Fruit fly (Drosophila melanogaster) whole organism, embryonic: ENCODE data around the gene Tsen34.
A peak's percentile ranks its signal among the peaks of the same experiment; 100 is the strongest.

ENCODE experiments used
- Asciz ChIP-seq: fragments of 200-800 bp; sonication (Bioruptor generic); optimal IDR thresholded peaks from 2 replicates; lab custom pipeline; 2017; ENCODE audit warnings: missing biosample characterization, mild to moderate bottlenecking, missing genetic modification characterization, missing genetic modification reagents
- CG10147 ChIP-seq: fragments of 200-800 bp; sonication (Bioruptor generic); optimal IDR thresholded peaks from 2 replicates; lab custom pipeline; 2019; ENCODE audit warnings: missing biosample characterization, mild to moderate bottlenecking, missing genetic modification characterization, moderate library complexity
- CG12299 ChIP-seq: fragments of 200-800 bp; sonication (Bioruptor generic); optimal IDR thresholded peaks from 2 replicates; lab custom pipeline; 2018; ENCODE audit warnings: missing biosample characterization, mild to moderate bottlenecking, missing genetic modification characterization
- CG12744 ChIP-seq: fragments of 200-800 bp; sonication (Bioruptor generic); optimal IDR thresholded peaks from 2 replicates; lab custom pipeline; 2016; ENCODE audit warnings: missing biosample characterization, missing genetic modification characterization
- CG13775 ChIP-seq: fragments of 200-800 bp; sonication (Bioruptor generic); optimal IDR thresholded peaks from 3 replicates; lab custom pipeline; 2017; ENCODE audit warnings: missing biosample characterization, mild to moderate bottlenecking, missing genetic modification characterization
- CG16813 ChIP-seq: fragments of 200-800 bp; sonication (Bioruptor generic); IDR thresholded peaks from 3 replicates; pipeline ENCODE4 v1.3.6; 2022; ENCODE audit warnings: missing biosample characterization, missing genetic modification characterization; ENCODE audit not compliant: partially characterized antibody
- CG17385 ChIP-seq: fragments of 200-800 bp; sonication (Bioruptor generic); optimal IDR thresholded peaks from 3 replicates; lab custom pipeline; 2018; ENCODE audit warnings: missing biosample characterization, mild to moderate bottlenecking, missing genetic modification characterization
- CG30431 ChIP-seq: fragments of 200-800 bp; sonication (Bioruptor generic); optimal IDR thresholded peaks from 2 replicates; lab custom pipeline; 2017; ENCODE audit warnings: missing biosample characterization, missing genetic modification characterization
- CG31388 ChIP-seq: fragments of 200-800 bp; sonication (Bioruptor generic); optimal IDR thresholded peaks from 2 replicates; lab custom pipeline; 2016; ENCODE audit warnings: missing biosample characterization, missing genetic modification characterization
- CG32772 ChIP-seq: fragments of 200-800 bp; sonication (Bioruptor generic); IDR thresholded peaks from 2 replicates; pipeline ENCODE4 v1.3.6; 2022; ENCODE audit warnings: missing biosample characterization, missing genetic modification characterization
- CG5180 ChIP-seq: fragments of 200-800 bp; sonication (Bioruptor generic); optimal IDR thresholded peaks from 3 replicates; lab custom pipeline; 2017; ENCODE audit warnings: missing biosample characterization, missing genetic modification characterization, mild to moderate bottlenecking, moderate library complexity, missing genetic modification reagents
- CG5245 ChIP-seq: fragments of 200-800 bp; sonication (Bioruptor generic); optimal IDR thresholded peaks from 3 replicates; lab custom pipeline; 2016; ENCODE audit warnings: missing biosample characterization, missing genetic modification characterization
- CG6654 ChIP-seq: fragments of 200-800 bp; sonication (Bioruptor generic); optimal IDR thresholded peaks from 2 replicates; lab custom pipeline; 2017; ENCODE audit warnings: missing biosample characterization, mild to moderate bottlenecking, missing genetic modification characterization
- CG6689 ChIP-seq: fragments of 200-800 bp; sonication (Bioruptor generic); IDR thresholded peaks from 2 replicates; pipeline ENCODE4 v1.3.6; 2022; ENCODE audit warnings: missing biosample characterization, missing genetic modification characterization
- CG7372 ChIP-seq: fragments of 200-800 bp; sonication (Bioruptor generic); IDR thresholded peaks from 2 replicates; pipeline ENCODE4 v1.3.6; 2022; ENCODE audit warnings: missing biosample characterization, missing genetic modification characterization
- CG8089 ChIP-seq: fragments of 200-800 bp; sonication (Bioruptor generic); optimal IDR thresholded peaks from 3 replicates; lab custom pipeline; 2016; ENCODE audit warnings: missing biosample characterization, missing genetic modification characterization
- CrebB ChIP-seq: fragments of 200-800 bp; sonication (Bioruptor generic); optimal IDR thresholded peaks from 3 replicates; lab custom pipeline; 2018; ENCODE audit warnings: missing biosample characterization, mild to moderate bottlenecking, missing genetic modification characterization
- Drgx ChIP-seq: fragments of 200-800 bp; sonication (Bioruptor generic); IDR thresholded peaks from 2 replicates; pipeline ENCODE4 v1.3.6; 2022; ENCODE audit warnings: missing biosample characterization, missing genetic modification characterization
- Eip74EF ChIP-seq, 2 experiments: fragments of 200-800 bp in 1 of 2; fragments of >200 bp in 1 of 2; sonication (Bioruptor generic) in 1 of 2; optimal IDR thresholded peaks; 2 replicates each; lab custom pipeline; 2017 to 2019; ENCODE audit warnings: missing biosample characterization in 2 of 2, missing genetic modification characterization in 2 of 2, mild to moderate bottlenecking in 1 of 2, moderate library complexity in 1 of 2
- Ets97D ChIP-seq: fragments of 200-800 bp; sonication (Bioruptor generic); optimal IDR thresholded peaks from 3 replicates; lab custom pipeline; 2016; ENCODE audit warnings: missing biosample characterization, missing genetic modification characterization
- Fer1 ChIP-seq: fragments of 200-800 bp; sonication (Bioruptor generic); optimal IDR thresholded peaks from 2 replicates; lab custom pipeline; 2017; ENCODE audit warnings: missing biosample characterization, mild to moderate bottlenecking, missing genetic modification characterization
- GATAe ChIP-seq: fragments of 200-800 bp; sonication (Bioruptor generic); conservative IDR thresholded peaks from 2 replicates; pipeline ENCODE4 v1.3.6; 2022; ENCODE audit warnings: missing biosample characterization, missing genetic modification characterization
- Hmx ChIP-seq: fragments of 200-800 bp; sonication (Bioruptor generic); optimal IDR thresholded peaks from 2 replicates; lab custom pipeline; 2016; ENCODE audit warnings: missing biosample characterization, missing genetic modification characterization
- Lim3 ChIP-seq: fragments of 200-800 bp; sonication (Bioruptor generic); IDR thresholded peaks from 2 replicates; pipeline ENCODE4 v1.3.6; 2022; ENCODE audit warnings: missing biosample characterization, missing genetic modification characterization
- Mad ChIP-seq: fragments of 200-800 bp; sonication (Bioruptor generic); optimal IDR thresholded peaks from 2 replicates; lab custom pipeline; 2016; ENCODE audit warnings: missing biosample characterization, missing genetic modification characterization
- Med ChIP-seq: fragments of 200-800 bp; sonication (Bioruptor generic); peaks from one replicate; lab custom pipeline; 2016; ENCODE audit warnings: missing biosample characterization, missing genetic modification characterization, mild to moderate bottlenecking, inconsistent platforms, moderate library complexity
- Myb ChIP-seq: fragments of 200-800 bp; sonication (Bioruptor generic); optimal IDR thresholded peaks from 2 replicates; lab custom pipeline; 2016; ENCODE audit warnings: missing biosample characterization, missing genetic modification characterization
- Ravus ChIP-seq: fragments of 200-800 bp; sonication (Bioruptor generic); IDR thresholded peaks from 2 replicates; pipeline ENCODE4 v1.3.6; 2022; ENCODE audit warnings: missing biosample characterization, missing genetic modification characterization
- Sry-δ ChIP-seq: fragments of 200-800 bp; sonication (Bioruptor generic); optimal IDR thresholded peaks from 2 replicates; lab custom pipeline; 2016; ENCODE audit warnings: missing biosample characterization, missing genetic modification characterization
- bigmax ChIP-seq: fragments of 200-800 bp; sonication (Bioruptor generic); optimal IDR thresholded peaks from 2 replicates; lab custom pipeline; 2018; ENCODE audit warnings: missing biosample characterization, mild to moderate bottlenecking, missing genetic modification characterization
- cato ChIP-seq: fragments of 200-800 bp; sonication (Bioruptor generic); optimal IDR thresholded peaks from 2 replicates; lab custom pipeline; 2016; ENCODE audit warnings: missing biosample characterization, missing genetic modification characterization, borderline replicate concordance
- caup ChIP-seq: fragments of 200-800 bp; sonication (Bioruptor generic); optimal IDR thresholded peaks from 3 replicates; lab custom pipeline; 2017; ENCODE audit warnings: missing biosample characterization, mild to moderate bottlenecking, missing genetic modification characterization, moderate library complexity; ENCODE audit not compliant: severe bottlenecking
- chinmo ChIP-seq: fragments of 200-800 bp; sonication (Bioruptor generic); IDR thresholded peaks from 4 replicates; pipeline ENCODE4 v1.3.6; 2022; ENCODE audit warnings: missing biosample characterization, missing genetic modification characterization; ENCODE audit not compliant: partially characterized antibody
- chm ChIP-seq: fragments of 200-800 bp; sonication (Bioruptor generic); IDR thresholded peaks from 2 replicates; pipeline ENCODE4 v1.3.6; 2022; ENCODE audit warnings: missing biosample characterization, missing genetic modification characterization
- crp ChIP-seq, 2 experiments: fragments of 200-800 bp; sonication (Bioruptor generic); optimal IDR thresholded peaks; 2 replicates in 1 of 2; 3 replicates in 1 of 2; lab custom pipeline; 2017; ENCODE audit warnings: missing biosample characterization in 2 of 2, missing genetic modification characterization in 2 of 2, mild to moderate bottlenecking in 1 of 2, moderate library complexity in 1 of 2
- dmrt99B ChIP-seq: fragments of 200-800 bp; sonication (Bioruptor generic); optimal IDR thresholded peaks from 2 replicates; lab custom pipeline; 2018; ENCODE audit warnings: missing biosample characterization, mild to moderate bottlenecking, missing genetic modification characterization, moderate library complexity
- gem ChIP-seq: fragments of 200-800 bp; sonication (Bioruptor generic); optimal IDR thresholded peaks from 2 replicates; lab custom pipeline; 2019; ENCODE audit warnings: missing biosample characterization, mild to moderate bottlenecking, missing genetic modification characterization, moderate library complexity
- hb ChIP-seq: fragments of 200-800 bp; sonication (Bioruptor generic); IDR thresholded peaks from 3 replicates; pipeline ENCODE4 v1.3.6; 2022; ENCODE audit warnings: missing biosample characterization, missing genetic modification characterization; ENCODE audit not compliant: partially characterized antibody
- jigr1 ChIP-seq: fragments of 200-800 bp; sonication (Bioruptor generic); IDR thresholded peaks from 3 replicates; pipeline ENCODE4 v1.3.6; 2022; ENCODE audit warnings: missing biosample characterization, missing genetic modification characterization
- jumu ChIP-seq: fragments of 200-800 bp; sonication (Bioruptor generic); optimal IDR thresholded peaks from 3 replicates; lab custom pipeline; 2016; ENCODE audit warnings: missing biosample characterization, missing genetic modification characterization
- kay ChIP-seq: fragments of 200-800 bp; sonication (Bioruptor generic); optimal IDR thresholded peaks from 2 replicates; lab custom pipeline; 2016; ENCODE audit warnings: missing biosample characterization, missing genetic modification characterization
- nmo ChIP-seq: fragments of 200-800 bp; sonication (Bioruptor generic); optimal IDR thresholded peaks from 2 replicates; lab custom pipeline; 2018; ENCODE audit warnings: missing biosample characterization, mild to moderate bottlenecking, missing genetic modification characterization, moderate library complexity
- sc ChIP-seq, 3 experiments: fragments of >200 bp in 2 of 3; fragments of 200-800 bp in 1 of 3; sonication (Bioruptor generic) in 1 of 3; optimal IDR thresholded peaks; 2 replicates in 2 of 3; 3 replicates in 1 of 3; lab custom pipeline; 2017; ENCODE audit warnings: mild to moderate bottlenecking in 1 of 3, missing biosample characterization in 1 of 3, missing genetic modification characterization in 1 of 3, missing genetic modification reagents in 1 of 3
- seq ChIP-seq: fragments of 200-800 bp; sonication (Bioruptor generic); IDR thresholded peaks from 2 replicates; pipeline ENCODE4 v1.3.6; 2022; ENCODE audit warnings: missing biosample characterization, missing genetic modification characterization
- sisA ChIP-seq: fragments of 200-800 bp; sonication (Bioruptor generic); IDR thresholded peaks from 2 replicates; pipeline ENCODE4 v1.3.6; 2022; ENCODE audit warnings: missing biosample characterization, missing genetic modification characterization
- vfl ChIP-seq: fragments of 200-800 bp; sonication (Bioruptor generic); optimal IDR thresholded peaks from 2 replicates; lab custom pipeline; 2016; ENCODE audit warnings: missing biosample characterization, missing genetic modification characterization
- vvl ChIP-seq: fragments of 200-800 bp; sonication (Bioruptor generic); IDR thresholded peaks from 2 replicates; pipeline ENCODE4 v1.3.6; 2022; ENCODE audit warnings: missing biosample characterization, missing genetic modification characterization
- zfh2 ChIP-seq: fragments of 200-800 bp; sonication (Bioruptor generic); optimal IDR thresholded peaks from 2 replicates; lab custom pipeline; 2016; ENCODE audit warnings: missing biosample characterization, missing genetic modification characterization

The Tsen34 gene

dm6 chr3L:14781082-14781862 lies 19.6 kb upstream of the Tsen34 start (continued):
- no peak for TF ChIP-seq CG16813 (GFP tag; lab: Robert Waterston, UW)
- TF ChIP-seq CG6654 (GFP tag; lab: Kevin White, UChicago): peak; percentile 60
- TF ChIP-seq GATAe: no peak
- no peak for TF ChIP-seq bigmax (GFP tag; lab: Kevin White, UChicago)
- TF ChIP-seq sisA (GFP tag; lab: Robert Waterston, UW): peak; percentile 56
- no peak for TF ChIP-seq CG12744 (GFP tag; lab: Kevin White, UChicago)
- peak; percentile 56 for TF ChIP-seq CG5180 (GFP tag; lab: Kevin White, UChicago)
- no peak for TF ChIP-seq jigr1
- TF ChIP-seq kay (GFP tag; lab: Kevin White, UChicago): peak; percentile 13
- TF ChIP-seq Lim3 (GFP tag; lab: Robert Waterston, UW): no peak
- no peak for TF ChIP-seq zfh2
- peak; percentile 80; the same call in 1 of the 2 replicates for TF ChIP-seq seq (GFP tag; lab: Robert Waterston, UW)
- TF ChIP-seq CG7372 (GFP tag; lab: Robert Waterston, UW): 0 out of 2 replicates have a peak, but pooled peaks have one; percentile 23
- peak; percentile 79 for TF ChIP-seq dmrt99B (tag; lab: Kevin White, UChicago)
- no peak for TF ChIP-seq Ravus
- peak; percentile 55 for TF ChIP-seq CG30431 (GFP tag; lab: Kevin White, UChicago)
- TF ChIP-seq Hmx (GFP tag; lab: Kevin White, UChicago): no peak
- TF ChIP-seq Asciz (GFP tag; lab: Kevin White, UChicago): peak; percentile 71
- TF ChIP-seq Ets97D: peak; percentile 14
- TF ChIP-seq CG10147 (GFP tag; lab: Kevin White, UChicago): peak; percentile 72
- TF ChIP-seq cato (GFP tag; lab: Kevin White, UChicago): peak; percentile 52
- no peak for TF ChIP-seq hb
- peak; percentile 29 for TF ChIP-seq caup (GFP tag; lab: Kevin White, UChicago)
- peak; percentile 72 for TF ChIP-seq CG17385 (GFP tag; lab: Kevin White, UChicago)
- peak; percentile 8 for TF ChIP-seq Myb (GFP tag; lab: Kevin White, UChicago)
- peak in 1 of 2 experiments; percentile 67 for TF ChIP-seq crp (GFP tag; optimal IDR thresholded peaks at IDR 0.05; lab: Kevin White, UChicago)
- peak in 1 of 2 experiments; percentile 98 for TF ChIP-seq Eip74EF (GFP tag; optimal IDR thresholded peaks at IDR 0.05; lab: Kevin White, UChicago)
- TF ChIP-seq gem (tag; lab: Kevin White, UChicago): peak; percentile 80
- TF ChIP-seq CrebB (tag; lab: Kevin White, UChicago): peak; percentile 80
- peak; percentile 77 for TF ChIP-seq Fer1 (GFP tag; lab: Kevin White, UChicago)
- peak; percentile 14 for TF ChIP-seq CG31388 (GFP tag; lab: Kevin White, UChicago)
- peak; percentile 42 for TF ChIP-seq CG12299
- TF ChIP-seq CG8089 (GFP tag; lab: Kevin White, UChicago): no peak
- TF ChIP-seq vvl (GFP tag; lab: Robert Waterston, UW): peak; percentile 54
- no peak for TF ChIP-seq jumu (GFP tag; lab: Kevin White, UChicago)
- TF ChIP-seq chm (GFP tag; lab: Robert Waterston, UW): peak; percentile 66; the same call in 1 of the 2 replicates
- no peak for TF ChIP-seq Mad (GFP tag; lab: Kevin White, UChicago)
- TF ChIP-seq CG13775 (GFP tag; lab: Kevin White, UChicago): peak; percentile 75
- TF ChIP-seq Med (GFP tag; lab: Kevin White, UChicago): peak; percentile 80
- no peak for TF ChIP-seq vfl
- TF ChIP-seq chinmo (GFP tag; lab: Robert Waterston, UW): peak; percentile 96
- no peak for TF ChIP-seq CG32772 (GFP tag; lab: Robert Waterston, UW)
- TF ChIP-seq Sry-δ (GFP tag; lab: Kevin White, UChicago): peak; percentile 12
- peak; percentile 58 for TF ChIP-seq CG6689 (GFP tag; lab: Robert Waterston, UW)
- TF ChIP-seq Drgx: peak; percentile 71
- no peak for TF ChIP-seq sc (optimal IDR thresholded peaks at IDR 0.05; lab: Kevin White, UChicago)
- TF ChIP-seq sc (GFP tag; optimal IDR thresholded peaks at IDR 0.05; lab: Kevin White, UChicago): peak; percentile 66
- peak; percentile 82 for TF ChIP-seq nmo (GFP tag; lab: Kevin White, UChicago)
- TF ChIP-seq CG5245 (GFP tag; lab: Kevin White, UChicago): peak; percentile 32
